Fruit fly (Drosophila melanogaster) whole organism, prepupa: ENCODE data around the gene siz.

Experiments used
- CG6792 ChIP-seq: fragments of 200-800 bp; sonication (Bioruptor generic); optimal IDR thresholded peaks from 3 replicates; lab custom pipeline; 2016; ENCODE audit warnings: missing biosample characterization, missing genetic modification characterization
- achi ChIP-seq: fragments of 200-800 bp; sonication (Bioruptor generic); optimal IDR thresholded peaks from 3 replicates; lab custom pipeline; 2016; ENCODE audit warnings: missing biosample characterization, missing genetic modification characterization
- dac ChIP-seq: fragments of 200-800 bp; sonication (Bioruptor generic); optimal IDR thresholded peaks from 2 replicates; lab custom pipeline; 2017; ENCODE audit warnings: missing biosample characterization, mild to moderate bottlenecking, missing genetic modification characterization

dm6 chr3L:21121353-21121752, 87.0 kb downstream of the siz start, which contains the start of gene CG43938:
- TF ChIP-seq CG6792 (GFP tag; lab: Kevin White, UChicago) (no peak), dac (GFP tag; lab: Kevin White, UChicago) (no peak), achi (GFP tag; lab: Kevin White, UChicago) (no peak)
